Worm (Caenorhabditis elegans) whole organism, L1 larva: ENCODE results near the gene F56B3.2.

Experiments used
- C04F5.9 ChIP-seq: sonication (generic microtip); optimal IDR thresholded peaks from 2 replicates; lab custom pipeline; 2016; ENCODE audit warnings: missing genetic modification characterization, missing compliant biosample characterization
- mep-1 ChIP-seq: fragments of 150-350 bp; optimal IDR thresholded peaks from 2 replicates; lab custom pipeline; 2014; ENCODE audit warnings: missing biosample characterization, missing genetic modification characterization

DNA sequence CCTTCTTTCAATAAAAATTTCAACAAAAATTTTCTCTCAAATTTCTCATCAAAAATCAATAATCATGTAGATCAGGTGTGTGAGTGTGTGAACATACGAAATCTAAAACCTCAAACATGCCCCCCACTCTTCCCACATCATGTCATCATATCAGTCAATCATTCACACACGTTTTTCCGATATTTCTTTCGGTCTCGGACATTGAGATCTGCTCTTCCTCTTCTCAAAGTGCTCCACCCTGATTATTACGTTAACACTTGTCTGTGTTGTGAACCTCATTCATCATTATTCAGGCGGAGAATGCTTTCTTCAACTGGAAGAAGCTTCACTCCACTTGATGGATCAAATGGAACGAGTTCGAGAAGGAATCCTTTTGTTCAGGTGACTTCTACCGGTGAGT lies 31.9 kb downstream of the F56B3.2 start, which contains the start of gene kvs-5:
- TF ChIP-seq mep-1 (tag; lab: Kevin White, UChicago) (no peak), C04F5.9 (tag; lab: Kevin White, UChicago) (no peak)
